Fruit fly (Drosophila melanogaster) whole organism, prepupa: ENCODE results near the gene CG11619.

Source experiments
- CG10631 ChIP-seq: fragments of 200-800 bp; sonication (Bioruptor generic); optimal IDR thresholded peaks from 2 replicates; lab custom pipeline; 2016; ENCODE audit warnings: missing biosample characterization, missing genetic modification characterization
- CG10669 ChIP-seq: fragments of 200-800 bp; sonication (Bioruptor generic); optimal IDR thresholded peaks from 3 replicates; lab custom pipeline; 2018; ENCODE audit warnings: missing biosample characterization, mild to moderate bottlenecking, missing genetic modification characterization, moderate library complexity
- CG11294 ChIP-seq: fragments of 200-800 bp; sonication (Bioruptor generic); IDR thresholded peaks from 2 replicates; pipeline ENCODE4 v1.3.6; 2022; ENCODE audit warnings: missing biosample characterization, missing genetic modification characterization
- CG11902 ChIP-seq: fragments of 200-800 bp; sonication (Bioruptor generic); optimal IDR thresholded peaks from 3 replicates; lab custom pipeline; 2016; ENCODE audit warnings: missing biosample characterization, missing genetic modification characterization
- CG15336 ChIP-seq: fragments of 200-800 bp; sonication (Bioruptor generic); IDR thresholded peaks from 2 replicates; pipeline ENCODE4 v1.3.6; 2022; ENCODE audit warnings: missing biosample characterization, missing genetic modification characterization
- CG3032 ChIP-seq: fragments of 200-800 bp; optimal IDR thresholded peaks from 2 replicates; lab custom pipeline; 2019; ENCODE audit warnings: missing biosample characterization, mild to moderate bottlenecking, missing genetic modification characterization, moderate library complexity
- CG31627 ChIP-seq: fragments of 200-800 bp; sonication (Bioruptor generic); optimal IDR thresholded peaks from 3 replicates; lab custom pipeline; 2016; ENCODE audit warnings: missing biosample characterization, missing genetic modification characterization
- CG32006 ChIP-seq: fragments of 200-800 bp; sonication (Bioruptor generic); optimal IDR thresholded peaks from 3 replicates; lab custom pipeline; 2017; ENCODE audit warnings: missing biosample characterization, mild to moderate bottlenecking, missing genetic modification characterization
- CG3919 ChIP-seq: fragments of 200-800 bp; sonication (Bioruptor generic); optimal IDR thresholded peaks from 3 replicates; lab custom pipeline; 2016; ENCODE audit warnings: missing biosample characterization, missing genetic modification characterization
- CG6163 ChIP-seq: fragments of 200-800 bp; sonication (Bioruptor generic); IDR thresholded peaks from 3 replicates; pipeline ENCODE4 v1.3.6; 2022; ENCODE audit warnings: missing biosample characterization, missing genetic modification characterization
- CG6276 ChIP-seq: fragments of 200-800 bp; sonication (Bioruptor generic); optimal IDR thresholded peaks from 2 replicates; lab custom pipeline; 2017; ENCODE audit warnings: missing biosample characterization, mild to moderate bottlenecking, missing genetic modification characterization
- CG6792 ChIP-seq: fragments of 200-800 bp; sonication (Bioruptor generic); optimal IDR thresholded peaks from 3 replicates; lab custom pipeline; 2016; ENCODE audit warnings: missing biosample characterization, missing genetic modification characterization
- CG6808 ChIP-seq: fragments of 200-800 bp; sonication (Bioruptor generic); optimal IDR thresholded peaks from 3 replicates; lab custom pipeline; 2017; ENCODE audit warnings: missing biosample characterization, missing genetic modification characterization, mild to moderate bottlenecking, moderate library complexity, missing genetic modification reagents
- CG6854 ChIP-seq: fragments of 200-800 bp; sonication (Bioruptor generic); optimal IDR thresholded peaks from 2 replicates; lab custom pipeline; 2017; ENCODE audit warnings: missing biosample characterization, mild to moderate bottlenecking, missing genetic modification characterization
- CG7368 ChIP-seq: fragments of 200-800 bp; sonication (Bioruptor generic); optimal IDR thresholded peaks from 3 replicates; lab custom pipeline; 2016; ENCODE audit warnings: missing biosample characterization, missing genetic modification characterization
- CG8119 ChIP-seq: fragments of 200-800 bp; sonication (Bioruptor generic); IDR thresholded peaks from 3 replicates; pipeline ENCODE4 v1.3.6; 2022; ENCODE audit warnings: missing biosample characterization, missing genetic modification characterization
- CG8319 ChIP-seq: fragments of 200-800 bp; sonication (Bioruptor generic); optimal IDR thresholded peaks from 3 replicates; lab custom pipeline; 2016; ENCODE audit warnings: missing biosample characterization, missing genetic modification characterization
- CG9139 ChIP-seq: fragments of 200-800 bp; sonication (Bioruptor generic); optimal IDR thresholded peaks from 3 replicates; lab custom pipeline; 2017; ENCODE audit warnings: missing biosample characterization, mild to moderate bottlenecking, missing genetic modification characterization
- Eip78C ChIP-seq: fragments of 200-800 bp; sonication (Bioruptor generic); peaks from one replicate; lab custom pipeline; 2016; ENCODE audit warnings: missing biosample characterization, missing genetic modification characterization
- Eip93F ChIP-seq: fragments of 200-800 bp; sonication (Bioruptor generic); optimal IDR thresholded peaks from 2 replicates; lab custom pipeline; 2016; ENCODE audit warnings: missing biosample characterization, mild to moderate bottlenecking, missing genetic modification characterization
- Ets21C ChIP-seq: fragments of 200-800 bp; sonication (Bioruptor generic); optimal IDR thresholded peaks from 3 replicates; lab custom pipeline; 2016; ENCODE audit warnings: missing biosample characterization, missing genetic modification characterization
- Ets96B ChIP-seq: fragments of 200-800 bp; optimal IDR thresholded peaks from 2 replicates; lab custom pipeline; 2019; ENCODE audit warnings: missing biosample characterization, mild to moderate bottlenecking, missing genetic modification characterization, moderate library complexity
- Gug ChIP-seq: fragments of 200-800 bp; sonication (Bioruptor generic); IDR thresholded peaks from 2 replicates; pipeline ENCODE4 v1.3.6; 2022; ENCODE audit warnings: missing biosample characterization, missing genetic modification characterization
- Hr38 ChIP-seq: sonication (Bioruptor generic); optimal IDR thresholded peaks from 2 replicates; lab custom pipeline; 2016; ENCODE audit warnings: missing biosample characterization, missing genetic modification characterization
- Hr39 ChIP-seq: fragments of 200-800 bp; sonication (Bioruptor generic); optimal IDR thresholded peaks from 2 replicates; lab custom pipeline; 2016; ENCODE audit warnings: missing biosample characterization, missing genetic modification characterization
- Hr4 ChIP-seq: fragments of 200-800 bp; sonication (Bioruptor generic); optimal IDR thresholded peaks from 3 replicates; lab custom pipeline; 2016; ENCODE audit warnings: missing biosample characterization, missing genetic modification characterization
- Lpt ChIP-seq: fragments of 200-800 bp; sonication (Bioruptor generic); optimal IDR thresholded peaks from 3 replicates; lab custom pipeline; 2016; ENCODE audit warnings: missing biosample characterization, missing genetic modification characterization
- OdsH ChIP-seq: fragments of 200-800 bp; sonication (Bioruptor generic); optimal IDR thresholded peaks from 3 replicates; lab custom pipeline; 2016; ENCODE audit warnings: missing biosample characterization, missing genetic modification characterization
- Smox ChIP-seq: fragments of 200-800 bp; sonication (Bioruptor generic); optimal IDR thresholded peaks from 3 replicates; lab custom pipeline; 2016; ENCODE audit warnings: missing biosample characterization, missing genetic modification characterization
- Sox102F ChIP-seq: fragments of 200-800 bp; sonication (Bioruptor generic); optimal IDR thresholded peaks from 2 replicates; lab custom pipeline; 2016; ENCODE audit warnings: missing biosample characterization, mild to moderate bottlenecking, missing genetic modification characterization
- Sox14 ChIP-seq: fragments of 200-800 bp; sonication (Bioruptor generic); optimal IDR thresholded peaks from 3 replicates; lab custom pipeline; 2016; ENCODE audit warnings: missing biosample characterization, missing genetic modification characterization
- achi ChIP-seq: fragments of 200-800 bp; sonication (Bioruptor generic); optimal IDR thresholded peaks from 3 replicates; lab custom pipeline; 2016; ENCODE audit warnings: missing biosample characterization, missing genetic modification characterization
- acj6 ChIP-seq: fragments of 200-800 bp; sonication (Bioruptor generic); optimal IDR thresholded peaks from 3 replicates; lab custom pipeline; 2016; ENCODE audit warnings: missing biosample characterization, missing genetic modification characterization
- cyc ChIP-seq: fragments of 200-800 bp; sonication (Bioruptor generic); optimal IDR thresholded peaks from 3 replicates; lab custom pipeline; 2016; ENCODE audit warnings: missing biosample characterization, missing genetic modification characterization
- dac ChIP-seq: fragments of 200-800 bp; sonication (Bioruptor generic); optimal IDR thresholded peaks from 2 replicates; lab custom pipeline; 2017; ENCODE audit warnings: missing biosample characterization, mild to moderate bottlenecking, missing genetic modification characterization
- dsx ChIP-seq: fragments of 200-800 bp; optimal IDR thresholded peaks from 3 replicates; lab custom pipeline; 2019; ENCODE audit warnings: missing biosample characterization, mild to moderate bottlenecking, missing genetic modification characterization, moderate library complexity; ENCODE audit not compliant: poor library complexity, severe bottlenecking
- eg ChIP-seq: fragments of 200-800 bp; sonication (Bioruptor generic); IDR thresholded peaks from 3 replicates; pipeline ENCODE4 v1.3.6; 2022; ENCODE audit warnings: missing biosample characterization, missing genetic modification characterization
- fd85E ChIP-seq: fragments of 200-800 bp; sonication (Bioruptor generic); optimal IDR thresholded peaks from 3 replicates; lab custom pipeline; 2016; ENCODE audit warnings: missing biosample characterization, missing genetic modification characterization
- fkh ChIP-seq: fragments of 200-800 bp; sonication (Bioruptor generic); optimal IDR thresholded peaks from 3 replicates; lab custom pipeline; 2017; ENCODE audit warnings: missing biosample characterization, mild to moderate bottlenecking, missing genetic modification characterization, moderate library complexity
- lz ChIP-seq: fragments of 200-800 bp; sonication (Bioruptor generic); optimal IDR thresholded peaks from 3 replicates; lab custom pipeline; 2016; ENCODE audit warnings: missing biosample characterization, missing genetic modification characterization
- net ChIP-seq: fragments of 200-800 bp; sonication (Bioruptor generic); optimal IDR thresholded peaks from 3 replicates; lab custom pipeline; 2016; ENCODE audit warnings: missing biosample characterization, missing genetic modification characterization
- pdm3 ChIP-seq: fragments of 200-800 bp; sonication (Bioruptor generic); optimal IDR thresholded peaks from 3 replicates; lab custom pipeline; 2016; ENCODE audit warnings: missing biosample characterization, missing genetic modification characterization
- salr ChIP-seq, 2 experiments: fragments of 200-800 bp; sonication (Bioruptor generic); optimal IDR thresholded peaks; 3 replicates each; lab custom pipeline; 2016 to 2018; ENCODE audit warnings: missing biosample characterization in 2 of 2, missing genetic modification characterization in 2 of 2, mild to moderate bottlenecking in 1 of 2
- svp ChIP-seq: fragments of 200-800 bp; sonication (Bioruptor generic); peaks from one replicate; lab custom pipeline; 2016; ENCODE audit warnings: missing biosample characterization, missing genetic modification characterization
- topi ChIP-seq: fragments of 200-800 bp; sonication (Bioruptor generic); optimal IDR thresholded peaks from 3 replicates; lab custom pipeline; 2016; ENCODE audit warnings: missing biosample characterization, missing genetic modification characterization
- vri ChIP-seq: fragments of 200-800 bp; sonication (Bioruptor generic); optimal IDR thresholded peaks from 3 replicates; lab custom pipeline; 2016; ENCODE audit warnings: missing biosample characterization, mild to moderate bottlenecking, missing genetic modification characterization

Gene CG11619

dm6 chr3L:18996774-18997589, 8.9 kb upstream of the CG11619 start:
- TF ChIP-seq lz (no peak), Eip78C (GFP tag; lab: Kevin White, UChicago) (peak; percentile 75), CG3032 (tag; lab: Kevin White, UChicago) (peak; percentile 6), eg (GFP tag; lab: Robert Waterston, UW) (peak; percentile 43; the same call in 1 of the 3 replicates), CG15336 (GFP tag; lab: Robert Waterston, UW) (0 out of 2 replicates have a peak, but pooled peaks have one; percentile 6), CG31627 (GFP tag; lab: Kevin White, UChicago) (no peak), fkh (GFP tag; lab: Kevin White, UChicago) (peak; percentile 87), CG6163 (GFP tag; lab: Robert Waterston, UW) (no peak), vri (GFP tag; lab: Kevin White, UChicago) (peak; percentile 58), CG6808 (GFP tag; lab: Kevin White, UChicago) (peak; percentile 43), CG9139 (GFP tag; lab: Kevin White, UChicago) (peak; percentile 26), CG3919 (peak; percentile 1), salr (GFP tag; optimal IDR thresholded peaks at IDR 0.05; lab: Kevin White, UChicago) (peak in 1 of 2 experiments; percentile 22), CG8319 (GFP tag; lab: Kevin White, UChicago) (no peak), svp (GFP tag; lab: Kevin White, UChicago) (peak; percentile 60), Smox (GFP tag; lab: Kevin White, UChicago) (no peak), dac (no peak), Hr4 (GFP tag; lab: Kevin White, UChicago) (peak; percentile 16), CG6276 (GFP tag; lab: Kevin White, UChicago) (peak; percentile 69), OdsH (GFP tag; lab: Kevin White, UChicago) (no peak), Sox102F (GFP tag; lab: Kevin White, UChicago) (no peak), CG6854 (GFP tag; lab: Kevin White, UChicago) (no peak)
- TF ChIP-seq, all 60 proteins: peak for 13

DNA sequence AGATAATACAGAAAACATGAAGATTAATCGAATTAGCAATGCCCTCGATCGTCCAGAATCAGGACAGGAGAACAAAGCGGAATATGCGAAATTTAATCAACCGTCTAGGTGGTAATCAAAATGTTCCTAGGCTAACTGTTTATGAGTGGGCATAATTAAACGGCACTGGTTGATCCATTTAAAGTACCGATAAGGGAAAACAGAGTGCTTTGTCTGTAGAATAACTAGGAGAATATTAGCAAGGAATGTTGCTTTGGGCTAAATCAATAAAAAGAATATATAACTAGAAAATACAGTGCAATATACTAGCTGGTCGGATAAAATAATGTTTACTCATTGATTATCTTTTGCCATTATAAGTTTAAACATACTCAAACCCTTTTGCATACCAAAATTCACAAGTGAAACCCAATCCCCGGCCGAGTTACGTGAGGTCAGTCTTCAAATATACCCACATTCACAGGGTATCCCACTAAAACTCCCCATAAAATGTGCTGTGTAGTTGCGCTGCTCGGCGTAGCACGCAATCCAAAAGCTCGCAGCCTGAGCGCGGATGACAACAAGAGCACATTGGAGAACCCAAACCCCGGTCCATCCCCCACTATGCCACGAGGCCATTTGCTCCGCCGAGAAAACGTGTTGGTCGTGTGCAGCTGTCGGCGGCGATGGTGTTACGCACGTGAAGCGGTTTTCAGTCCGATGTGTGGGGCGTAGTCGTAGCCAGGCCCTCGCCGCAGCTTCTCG, 8.1 kb upstream of the CG11619 start:
- TF ChIP-seq salr (GFP tag; optimal IDR thresholded peaks at IDR 0.05; lab: Kevin White, UChicago) (peak in 1 of 2 experiments; percentile 83), CG6792 (GFP tag; lab: Kevin White, UChicago) (peak; percentile 59), Hr39 (peak; percentile 65), pdm3 (GFP tag; lab: Kevin White, UChicago) (peak; percentile 76), Eip78C (GFP tag; lab: Kevin White, UChicago) (peak; percentile 93), lz (peak; percentile 68), fd85E (GFP tag; lab: Kevin White, UChicago) (no peak), Ets96B (tag; lab: Kevin White, UChicago) (peak; percentile 55), cyc (GFP tag; lab: Kevin White, UChicago) (peak; percentile 58), CG10631 (GFP tag; lab: Kevin White, UChicago) (peak; percentile 83), acj6 (GFP tag; lab: Kevin White, UChicago) (peak; percentile 75), Hr38 (no peak), CG6808 (GFP tag; lab: Kevin White, UChicago) (peak; percentile 56), dsx (GFP tag; lab: Kevin White, UChicago) (no peak), Eip93F (GFP tag; lab: Kevin White, UChicago) (no peak), CG32006 (peak; percentile 88), CG7368 (GFP tag; lab: Kevin White, UChicago) (peak; percentile 47), Lpt (GFP tag; lab: Kevin White, UChicago) (peak; percentile 9), CG8319 (GFP tag; lab: Kevin White, UChicago) (peak; percentile 55), achi (GFP tag; lab: Kevin White, UChicago) (peak; percentile 68), Ets21C (peak; percentile 53), CG11902 (GFP tag; lab: Kevin White, UChicago) (peak; percentile 57), Sox14 (GFP tag; lab: Kevin White, UChicago) (peak; percentile 64), CG11294 (GFP tag; lab: Robert Waterston, UW) (peak; percentile 27), Gug (GFP tag; lab: Robert Waterston, UW) (peak; percentile 44), CG9139 (GFP tag; lab: Kevin White, UChicago) (no peak), CG8119 (GFP tag; lab: Robert Waterston, UW) (no peak; the same call in 2 of the 3 replicates), Sox102F (GFP tag; lab: Kevin White, UChicago) (peak; percentile 50), CG10669 (peak; percentile 69), net (GFP tag; lab: Kevin White, UChicago) (peak; percentile 74), topi (GFP tag; lab: Kevin White, UChicago) (peak; percentile 51), CG15336 (GFP tag; lab: Robert Waterston, UW) (peak; percentile 44)
